Fruit fly (Drosophila melanogaster) whole organism, pupa: ENCODE measurements around the gene Gr64c.

Experiments
- CG14655 ChIP-seq: fragments of 200-800 bp; sonication (Bioruptor generic); optimal IDR thresholded peaks from 3 replicates; lab custom pipeline; 2017; ENCODE audit warnings: mild to moderate bottlenecking, missing biosample characterization, missing genetic modification reagents, missing genetic modification characterization
- CG8301 ChIP-seq: fragments of 200-800 bp; sonication (Bioruptor generic); optimal IDR thresholded peaks from 2 replicates; lab custom pipeline; 2018; ENCODE audit warnings: missing biosample characterization, mild to moderate bottlenecking, missing genetic modification characterization
- EcR ChIP-seq: fragments of 200-800 bp; sonication (Bioruptor generic); optimal IDR thresholded peaks from 3 replicates; lab custom pipeline; 2019; ENCODE audit warnings: missing biosample characterization, missing genetic modification characterization, mild to moderate bottlenecking, moderate library complexity, missing genetic modification reagents
- Pif1A ChIP-seq: fragments of 200-800 bp; sonication (Bioruptor generic); optimal IDR thresholded peaks from 3 replicates; lab custom pipeline; 2016; ENCODE audit warnings: missing biosample characterization, missing genetic modification characterization
- Snoo ChIP-seq: fragments of 200-800 bp; sonication (Bioruptor generic); optimal IDR thresholded peaks from 3 replicates; lab custom pipeline; 2017; ENCODE audit warnings: missing biosample characterization, mild to moderate bottlenecking, missing genetic modification characterization, inconsistent platforms
- fd96Ca ChIP-seq: fragments of 200-800 bp; sonication (Bioruptor generic); IDR thresholded peaks from 3 replicates; pipeline ENCODE4 v1.3.6; 2022; ENCODE audit warnings: missing biosample characterization, missing genetic modification characterization

DNA sequence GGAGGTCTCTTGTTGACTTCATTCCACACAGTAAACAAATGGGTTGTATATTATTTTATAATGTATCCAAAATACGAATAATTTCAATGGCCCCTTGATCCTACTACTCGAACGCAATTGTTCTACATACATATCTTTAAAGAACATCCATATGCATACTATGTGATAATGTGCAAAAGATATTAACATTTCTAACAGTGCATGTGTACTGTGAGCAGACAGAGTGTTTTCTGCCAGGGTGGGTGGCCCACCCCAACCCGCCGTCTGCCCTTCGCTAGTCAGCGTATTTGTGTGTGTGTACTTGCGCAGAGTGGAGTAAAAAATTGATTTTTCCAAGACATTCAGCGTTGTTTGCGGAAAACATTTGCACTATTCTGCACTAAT, 42.6 kb downstream of the Gr64c start:
- peak; percentile 70 for TF ChIP-seq Pif1A (GFP tag; lab: Kevin White, UChicago)
- peak; percentile 89 for TF ChIP-seq CG8301
- peak; percentile 83 for TF ChIP-seq CG14655 (GFP tag; lab: Kevin White, UChicago)
- peak; percentile 92 for TF ChIP-seq fd96Ca (GFP tag; lab: Robert Waterston, UW)
- TF ChIP-seq Snoo (tag; lab: Kevin White, UChicago): no peak
- TF ChIP-seq EcR: no peak
